Fruit fly (Drosophila melanogaster) ovary, adult (tissue): Measurements from ENCODE around the gene RpL34a.

Source experiments
- CG17801 ChIP-seq: fragments of 200-800 bp; optimal IDR thresholded peaks from 2 replicates; lab custom pipeline; 2019; ENCODE audit warnings: missing biosample characterization, mild to moderate bottlenecking, missing genetic modification characterization, moderate library complexity; ENCODE audit not compliant: partially characterized antibody

Gene RpL34a

dm6 chr3R:26062911-26063310 is 3.8 kb upstream of the RpL34a start, which contains the start of gene CG14551:
Gene CG14551, minus strand, starts transcription at chr3R:26063011.
- TF ChIP-seq CG17801 = no peak

DNA sequence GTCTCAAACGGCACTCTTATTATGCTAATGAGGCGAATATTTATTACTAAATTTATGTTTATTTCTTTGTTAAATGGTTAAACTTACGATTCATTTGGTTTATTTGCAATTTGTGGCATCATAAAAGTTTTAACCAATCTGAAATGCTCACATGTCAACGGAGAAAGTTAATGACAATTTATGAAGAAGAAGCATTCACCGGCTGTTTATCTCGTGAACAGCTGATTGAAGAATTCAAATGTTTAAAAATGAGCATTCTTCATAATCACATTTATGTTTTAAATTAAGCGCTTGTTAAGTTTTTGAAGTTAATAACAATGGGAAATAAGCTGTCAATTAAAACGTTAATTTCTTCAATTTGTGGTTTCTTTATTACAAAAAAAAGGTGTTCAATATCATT is 1.0 kb downstream of the RpL34a start, which contains the start of the genes PIG-P and Tcs6:
Gene PIG-P (minus strand): TSS at position 158 of the 400 bp plus-strand sequence.
Gene Tcs6 (minus strand): TSS at position 158 of the 400 bp plus-strand sequence.
- TF ChIP-seq CG17801 = no peak

- peak; percentile 8 for TF ChIP-seq CG17801
Measured at dm6 chr3R:26056381-26056780, 2.7 kb downstream of the RpL34a start, which contains the start of the genes Sld5 and CG14543. Gene Sld5, minus strand, starts transcription at chr3R:26056547. Gene CG14543, plus strand, starts transcription at chr3R:26056630.

DNA sequence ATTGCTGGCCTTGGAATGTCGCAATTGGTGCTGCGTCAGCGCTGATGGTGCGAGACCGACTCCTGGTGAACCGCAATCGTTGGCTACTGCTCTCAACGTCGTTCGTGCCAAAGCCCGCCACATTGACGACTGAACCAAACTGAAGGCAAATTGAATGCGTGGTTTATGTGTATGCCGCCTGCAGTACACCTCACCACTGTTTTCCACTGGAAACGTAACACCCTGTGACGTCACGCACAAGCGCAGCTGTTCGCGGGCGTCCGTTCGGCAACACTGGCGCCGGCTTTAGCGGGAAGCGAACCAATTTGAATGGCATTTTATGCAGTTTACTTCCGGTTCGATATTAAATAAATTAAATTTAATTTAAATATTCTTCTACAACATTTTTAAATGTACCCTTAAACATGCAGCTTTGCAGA is 3.8 kb downstream of the RpL34a start, which contains the start of gene Cmpk:
Gene Cmpk (minus strand): TSS at position 225 of the 419 bp plus-strand sequence.
- peak; percentile 85 for TF ChIP-seq CG17801

DNA sequence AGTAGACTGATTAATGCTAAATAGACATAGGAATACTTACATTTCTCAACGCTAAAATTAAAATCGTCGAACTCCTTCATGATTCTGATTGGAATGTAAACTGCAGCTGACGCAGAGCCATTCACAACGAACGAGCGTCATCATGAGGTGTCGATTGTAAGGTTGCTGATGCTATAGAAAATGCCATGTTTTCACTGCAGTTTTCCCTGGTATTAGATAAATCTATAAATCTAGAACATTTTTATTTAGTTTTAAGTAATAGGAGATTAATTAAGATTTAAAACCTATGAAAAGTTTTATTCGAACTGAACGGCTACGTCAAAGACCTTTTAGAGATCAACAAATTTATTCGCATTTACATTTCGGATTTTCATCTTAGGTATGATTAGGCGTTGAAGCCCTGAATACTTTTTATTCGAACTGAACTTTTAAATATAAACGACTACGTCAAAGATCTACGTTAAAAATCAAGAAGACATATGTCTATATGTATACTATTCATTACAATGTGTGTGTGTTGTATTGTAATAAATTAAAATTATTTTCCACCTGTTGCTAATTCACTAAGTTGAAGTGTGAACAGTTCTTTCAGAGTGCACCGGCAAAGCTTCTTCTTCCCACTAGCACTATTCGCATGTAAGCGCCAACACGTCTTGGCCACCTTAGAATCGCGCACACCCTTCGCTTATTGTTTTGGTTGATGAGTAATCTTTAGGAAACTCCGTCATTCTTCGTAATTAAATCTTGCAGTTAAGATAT is 6.7 kb downstream of the RpL34a start, which contains the start of the genes Exo84 and Vps2:
Gene Exo84 (minus strand): TSS at position 108 of the 759 bp plus-strand sequence.
Gene Vps2 (plus strand): TSS at position 672 of the 759 bp plus-strand sequence.
- no peak for TF ChIP-seq CG17801

DNA sequence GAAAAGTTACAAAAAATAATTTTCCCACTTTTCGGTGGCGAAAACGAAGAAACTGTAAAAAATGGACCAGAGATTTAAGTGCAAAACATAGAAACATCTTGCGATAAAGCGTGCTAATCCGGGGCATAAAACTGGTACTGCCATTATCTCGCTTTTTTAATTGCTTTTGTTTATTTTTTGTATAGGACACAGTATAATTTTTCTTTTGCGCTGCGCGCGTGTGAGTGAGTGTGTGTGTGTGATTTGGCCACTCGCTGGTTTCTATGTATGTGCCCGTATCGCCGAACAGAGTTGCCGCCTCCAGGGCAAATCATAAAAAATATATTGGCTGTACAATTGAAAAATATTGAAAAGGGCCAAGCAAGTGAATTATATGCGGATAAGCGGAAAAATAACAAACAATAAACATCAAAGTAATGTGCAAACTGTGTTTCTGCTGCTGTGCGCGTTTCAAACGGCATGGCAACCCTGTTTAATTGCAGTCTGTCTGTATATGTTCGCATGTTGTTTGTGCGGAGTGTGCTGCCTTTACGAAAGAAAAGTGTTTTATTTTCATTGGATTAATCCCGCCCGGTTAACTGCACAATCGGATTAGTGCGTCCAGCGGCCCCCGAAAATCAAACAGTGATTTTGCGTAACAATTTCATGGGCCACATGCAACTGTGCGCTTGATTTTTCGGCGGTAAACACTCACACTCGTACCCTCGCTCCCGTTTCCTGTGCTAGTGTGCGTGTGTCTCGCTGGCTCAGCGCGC is 16.8 kb downstream of the RpL34a start:
- peak; percentile 86 for TF ChIP-seq CG17801

dm6 chr3R:26041417-26042101 is 17.5 kb downstream of the RpL34a start, which contains the start of gene gro:
Gene gro, plus strand, starts transcription at chr3R:26041736.
- no peak for TF ChIP-seq CG17801

DNA sequence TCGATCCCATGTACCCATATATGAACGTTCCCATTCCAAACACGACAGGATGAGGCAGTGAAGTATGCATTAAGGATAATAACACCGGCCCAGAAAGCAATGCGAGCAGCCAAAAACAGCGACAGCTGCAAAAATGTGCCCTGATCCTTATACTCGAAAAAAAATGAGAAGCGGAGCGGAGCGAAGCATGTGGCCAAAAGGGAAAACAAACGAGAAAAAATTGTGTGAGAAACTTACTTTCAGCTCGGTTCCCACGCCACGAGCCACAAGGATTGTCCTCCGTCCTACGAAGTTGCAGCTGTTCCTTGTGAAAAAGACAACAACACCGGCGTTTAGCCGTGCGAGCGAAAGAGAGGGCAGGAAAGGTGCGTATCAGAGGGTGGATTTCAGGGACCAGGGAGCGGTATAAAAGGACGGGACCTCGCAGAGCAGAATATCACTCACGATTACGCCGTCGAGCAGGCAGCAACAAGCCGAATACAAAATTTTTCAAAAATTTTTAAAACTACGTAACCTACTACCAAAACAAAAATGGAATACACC is 19.2 kb downstream of the RpL34a start:
- TF ChIP-seq CG17801 = no peak

DNA sequence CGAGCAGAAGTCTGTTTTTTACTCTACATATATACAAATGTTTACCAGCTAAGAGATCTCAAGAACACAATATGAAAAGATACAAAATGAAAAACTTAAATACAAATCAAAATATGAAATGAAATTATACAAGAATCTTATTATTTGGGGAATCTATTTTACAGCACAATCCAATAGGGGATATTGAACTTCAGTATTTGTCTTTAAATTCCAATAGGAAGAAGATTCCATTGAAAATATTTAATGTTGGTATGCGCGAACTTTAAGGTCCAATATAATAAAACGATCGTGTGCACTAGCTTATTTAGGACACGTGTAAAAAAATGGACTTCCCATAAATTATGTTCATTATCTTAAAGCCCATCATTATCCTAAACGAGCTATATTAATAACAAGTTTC is 21.2 kb downstream of the RpL34a start:
- no peak for TF ChIP-seq CG17801

dm6 chr3R:26036153-26037144 is 22.6 kb downstream of the RpL34a start:
- TF ChIP-seq CG17801 = no peak

DNA sequence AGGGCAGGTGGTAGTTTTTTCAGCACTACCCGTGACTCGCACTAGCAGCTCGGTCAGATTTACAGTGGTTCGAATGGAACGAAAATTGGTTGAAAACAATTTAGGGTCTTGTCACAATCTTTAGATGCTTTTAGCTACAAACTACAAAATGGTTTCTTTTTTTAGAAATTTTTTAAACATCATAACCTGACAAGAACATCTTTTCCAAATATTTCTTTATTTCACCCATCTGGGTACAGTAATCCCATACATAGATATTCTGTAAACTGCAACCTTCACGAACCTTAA is 23.8 kb downstream of the RpL34a start:
- TF ChIP-seq CG17801 = no peak

DNA sequence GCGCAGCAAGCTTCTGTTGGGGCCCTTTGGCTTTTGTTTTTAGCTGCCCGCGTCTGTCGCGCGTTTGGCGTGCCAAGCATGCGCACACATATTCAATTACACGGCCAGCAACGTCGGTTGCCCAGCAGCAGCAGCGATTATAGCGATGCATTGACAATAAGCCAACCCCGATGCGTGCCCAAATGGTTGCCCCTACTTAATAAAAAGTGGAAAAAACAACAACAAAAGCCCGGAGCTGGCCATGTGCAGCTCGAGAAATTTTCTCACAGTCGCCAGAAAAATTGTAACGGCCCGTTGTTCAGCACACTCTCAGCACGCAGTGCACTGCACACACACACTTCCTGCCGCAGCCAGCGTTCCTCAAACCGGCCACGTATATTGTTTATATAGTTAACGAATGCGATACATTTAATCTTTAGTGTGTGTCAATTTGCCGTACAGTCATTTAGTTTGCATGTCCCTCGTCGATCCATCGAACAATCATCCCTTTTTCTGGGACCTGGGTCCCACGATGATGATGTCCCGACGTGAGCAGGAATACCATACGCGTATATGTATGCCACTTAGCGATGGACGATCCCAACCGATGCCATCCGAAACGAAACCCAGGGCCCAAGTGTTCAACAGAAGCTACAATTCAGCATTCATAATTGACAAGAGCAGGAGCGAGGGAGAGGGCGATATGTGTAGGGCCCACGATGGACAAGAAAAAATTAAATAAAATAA is 24.3 kb downstream of the RpL34a start:
- no peak for TF ChIP-seq CG17801

DNA sequence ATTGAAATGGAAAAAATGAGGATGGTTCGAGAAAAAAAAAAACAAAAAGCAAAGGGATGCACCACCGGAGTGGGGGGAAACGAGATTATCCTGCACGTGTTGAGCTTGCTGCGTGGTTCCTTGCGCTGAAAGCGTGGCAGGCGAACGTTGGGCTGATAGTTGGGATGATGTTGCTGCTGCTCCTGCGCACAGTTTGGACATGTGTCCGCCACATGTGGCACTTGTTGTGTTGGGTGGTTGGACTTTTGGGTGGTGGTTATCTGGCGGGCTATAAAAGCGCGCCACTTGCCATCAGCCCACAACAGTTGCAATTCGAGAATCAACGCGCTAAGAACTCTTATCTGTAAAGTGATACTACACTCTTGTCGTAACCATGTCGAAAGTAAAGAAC is 26.5 kb downstream of the RpL34a start:
- no peak for TF ChIP-seq CG17801

DNA sequence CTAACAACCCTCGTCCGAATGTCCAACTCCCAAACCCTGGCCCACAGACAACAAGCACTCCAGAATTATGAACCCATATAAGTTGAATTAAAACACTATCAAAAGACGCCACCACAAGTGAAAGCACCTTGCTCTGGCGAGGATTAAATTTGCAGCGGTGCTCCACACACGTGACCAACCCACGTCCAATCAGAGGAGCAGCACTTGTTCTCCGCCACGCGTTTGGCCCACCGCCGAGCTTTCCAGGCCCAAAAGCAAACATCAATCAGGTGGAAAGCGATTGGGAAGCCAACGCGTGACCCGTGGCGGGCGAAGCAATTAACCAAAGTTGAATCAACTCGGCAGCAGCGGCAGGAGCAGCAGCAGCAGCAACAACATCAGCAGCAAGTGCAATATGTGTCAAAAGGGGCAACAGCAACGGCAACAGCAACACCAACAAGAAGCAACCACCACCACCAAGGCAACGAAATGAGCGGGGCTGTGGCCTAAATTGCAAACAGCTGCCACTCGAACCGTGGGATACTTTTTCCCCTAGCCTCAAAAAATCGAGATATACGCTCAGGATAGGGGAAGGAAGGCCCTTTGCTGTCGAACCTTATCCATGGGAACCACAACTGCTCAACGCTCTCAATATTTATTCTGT is 27.0 kb downstream of the RpL34a start:
- TF ChIP-seq CG17801 = no peak
